Worm (Caenorhabditis elegans): ENCODE data around the gene nas-4.

nas-4 gene

ce11 chrIII:6420995-6421404 lies 5.5 kb upstream of the nas-4 start (continued):
- TF ChIP-seq athp-1 (tag; optimal IDR thresholded peaks at IDR 0.05), result no peak
- no peak for TF ChIP-seq aptf-2 (GFP tag; conservative IDR thresholded peaks at IDR 0.05)
- peak; percentile 89 for TF ChIP-seq repo-1 (tag; optimal IDR thresholded peaks at IDR 0.05)
- no peak for TF ChIP-seq egrh-3 (GFP tag; IDR thresholded peaks at IDR 0.05)
- peak; percentile 88 for TF ChIP-seq B0336.3 (GFP tag; IDR thresholded peaks at IDR 0.05)
- peak; percentile 51 for TF ChIP-seq ceh-100 (GFP tag; IDR thresholded peaks at IDR 0.05)
- TF ChIP-seq somi-1 (GFP tag; optimal IDR thresholded peaks at IDR 0.05), result peak; percentile 88
- TF ChIP-seq ztf-25 (GFP tag; IDR thresholded peaks at IDR 0.05), result no peak
- TF ChIP-seq cebp-2 (GFP tag; IDR thresholded peaks at IDR 0.05), result no peak
- TF ChIP-seq hmg-20 (GFP tag; IDR thresholded peaks at IDR 0.05), result peak; percentile 24; the same call in 1 of the 2 replicates
- TF ChIP-seq lag-1 (GFP tag; IDR thresholded peaks at IDR 0.05), result no peak
- no peak for TF ChIP-seq nhr-27 (tag; optimal IDR thresholded peaks at IDR 0.05)
- no peak for TF ChIP-seq ccch-3 (GFP tag; optimal IDR thresholded peaks at IDR 0.05)
- no peak for TF ChIP-seq sptf-2 (GFP tag; optimal IDR thresholded peaks at IDR 0.05)
- TF ChIP-seq bed-1 (GFP tag; IDR thresholded peaks at IDR 0.05), result no peak
- TF ChIP-seq zfh-2 (GFP tag; conservative IDR thresholded peaks at IDR 0.05), result peak; percentile 97
- TF ChIP-seq ztf-28 (GFP tag; IDR thresholded peaks at IDR 0.05), result no peak
- TF ChIP-seq lin-35 (GFP tag; optimal IDR thresholded peaks at IDR 0.05), result peak in 1 of 3 experiments; percentile 23
- TF ChIP-seq K12H6.12 (tag; optimal IDR thresholded peaks at IDR 0.05), result peak; percentile 68
- peak; percentile 85 for TF ChIP-seq K11D2.4 (GFP tag; IDR thresholded peaks at IDR 0.05)
- TF ChIP-seq F57C9.4 (tag; optimal IDR thresholded peaks at IDR 0.05), result no peak
- TF ChIP-seq ceh-27 (GFP tag; optimal IDR thresholded peaks at IDR 0.05), result peak; percentile 56
- TF ChIP-seq unc-130 (GFP tag; optimal IDR thresholded peaks at IDR 0.05), result no peak
- TF ChIP-seq sea-2 (GFP tag; IDR thresholded peaks at IDR 0.05), result no peak
- TF ChIP-seq ceh-91 (GFP tag; IDR thresholded peaks at IDR 0.05), result no peak
- TF ChIP-seq F22D6.2 (tag; optimal IDR thresholded peaks at IDR 0.05), result peak; percentile 78
- TF ChIP-seq rpc-1 (optimal IDR thresholded peaks at IDR 0.05), result no peak
- TF ChIP-seq rpc-1 (tag; optimal IDR thresholded peaks at IDR 0.05), result no peak
- peak; percentile 78 for TF ChIP-seq let-526 (GFP tag; IDR thresholded peaks at IDR 0.05)
- no peak for TF ChIP-seq dpff-1 (tag; optimal IDR thresholded peaks at IDR 0.05)
- no peak for TF ChIP-seq ceh-79 (tag; optimal IDR thresholded peaks at IDR 0.05)
- TF ChIP-seq nfyb-1 (GFP tag; IDR thresholded peaks at IDR 0.05), result peak; percentile 90
- TF ChIP-seq madf-8 (GFP tag; conservative IDR thresholded peaks at IDR 0.05), result no peak
- no peak for TF ChIP-seq ztf-6 (GFP tag; IDR thresholded peaks at IDR 0.05)
- no peak for TF ChIP-seq tbx-9 (tag; optimal IDR thresholded peaks at IDR 0.05; ENCODE audit: borderline replicate concordance)
- TF ChIP-seq mcd-1 (GFP tag; IDR thresholded peaks at IDR 0.05), result peak; percentile 81
- TF ChIP-seq snpc-1.1 (tag; optimal IDR thresholded peaks at IDR 0.05; ENCODE audit: insufficient read depth), result no peak
- TF ChIP-seq B0261.1 (tag; optimal IDR thresholded peaks at IDR 0.05), result no peak
- peak; percentile 50; the same call in 1 of the 2 replicates for TF ChIP-seq madf-6 (GFP tag; IDR thresholded peaks at IDR 0.05)
- no peak for TF ChIP-seq die-1 (tag; optimal IDR thresholded peaks at IDR 0.05)
- TF ChIP-seq B0019.2 (GFP tag; conservative IDR thresholded peaks at IDR 0.05), result no peak
- TF ChIP-seq egl-44 (GFP tag; IDR thresholded peaks at IDR 0.05), result peak; percentile 91
- TF ChIP-seq ceh-40 (GFP tag; IDR thresholded peaks at IDR 0.05), result no peak
- TF ChIP-seq Y53F4B.3 (GFP tag; IDR thresholded peaks at IDR 0.05), result no peak
- TF ChIP-seq ets-4 (GFP tag; optimal IDR thresholded peaks at IDR 0.05), result peak; percentile 74
- TF ChIP-seq lir-1 (GFP tag; conservative IDR thresholded peaks at IDR 0.05), result no peak
- peak; percentile 63 for TF ChIP-seq tbp1 (GFP tag; optimal IDR thresholded peaks at IDR 0.05)
- no peak for TF ChIP-seq xnd-1 (tag; optimal IDR thresholded peaks at IDR 0.05)
- peak; percentile 60 for TF ChIP-seq ztf-22 (GFP tag; optimal IDR thresholded peaks at IDR 0.05)
- TF ChIP-seq attf-5 (GFP tag; optimal IDR thresholded peaks at IDR 0.05), result peak; percentile 64
